Worm (Caenorhabditis elegans) whole organism, L4 larva: Measurements from ENCODE around the gene F56H9.8.

ENCODE experiments used
- D1046.2 ChIP-seq: fragments of 200-800 bp; sonication (Bioruptor generic); IDR thresholded peaks from 2 replicates; pipeline ENCODE4 v1.3.6; 2022; ENCODE audit warnings: missing genetic modification characterization, missing compliant biosample characterization
- F26F4.8 ChIP-seq: fragments of 200-800 bp; sonication (Bioruptor generic); conservative IDR thresholded peaks from 2 replicates; pipeline ENCODE4 v1.3.6; 2022; ENCODE audit warnings: missing genetic modification characterization, missing compliant biosample characterization
- F44E2.7 ChIP-seq: fragments of 200-800 bp; sonication (Bioruptor generic); IDR thresholded peaks from 2 replicates; pipeline ENCODE4 v2.1.2; 2022; ENCODE audit warnings: missing genetic modification characterization, missing compliant biosample characterization
- Y48G9A.11 ChIP-seq: fragments of 200-800 bp; sonication (Bioruptor generic); IDR thresholded peaks from 2 replicates; pipeline ENCODE4 v1.3.6; 2022; ENCODE audit warnings: missing genetic modification reagents, missing genetic modification characterization, missing compliant biosample characterization
- ZK337.2 ChIP-seq: fragments of 200-800 bp; sonication (Bioruptor generic); IDR thresholded peaks from 2 replicates; pipeline ENCODE4 v1.3.6; 2022; ENCODE audit warnings: missing genetic modification reagents, missing genetic modification characterization, missing compliant biosample characterization
- ZK546.5 ChIP-seq, 2 experiments: sonication (generic microtip); optimal IDR thresholded peaks; 2 replicates each; lab custom pipeline; 2017; ENCODE audit warnings: missing biosample characterization in 2 of 2, missing genetic modification characterization in 2 of 2
- aha-1 ChIP-seq: fragments of 150-350 bp; peaks from one replicate; lab custom pipeline; 2014; ENCODE audit warnings: missing biosample characterization, missing genetic modification characterization
- ceh-28 ChIP-seq: fragments of 150-350 bp; optimal IDR thresholded peaks from 2 replicates; lab custom pipeline; 2014; ENCODE audit warnings: missing biosample characterization, missing genetic modification reagents, missing genetic modification characterization
- ceh-32 ChIP-seq: sonication (generic microtip); optimal IDR thresholded peaks from 2 replicates; lab custom pipeline; 2016; ENCODE audit warnings: mild to moderate bottlenecking, missing genetic modification characterization, missing compliant biosample characterization; ENCODE audit not compliant: poor library complexity
- ceh-44 ChIP-seq: fragments of 200-800 bp; sonication (Bioruptor generic); IDR thresholded peaks from 2 replicates; pipeline ENCODE4 v1.3.6; 2022; ENCODE audit warnings: missing genetic modification reagents, missing genetic modification characterization, missing compliant biosample characterization
- ceh-82 ChIP-seq: sonication (generic microtip); optimal IDR thresholded peaks from 2 replicates; lab custom pipeline; 2017; ENCODE audit warnings: missing biosample characterization, missing genetic modification characterization
- daf-12 ChIP-seq: fragments of 150-350 bp; optimal IDR thresholded peaks from 2 replicates; lab custom pipeline; 2014; ENCODE audit warnings: missing biosample characterization, missing genetic modification reagents, missing genetic modification characterization
- daf-16 ChIP-seq, 3 experiments: sonication (generic microtip); optimal IDR thresholded peaks; 2 replicates each; lab custom pipeline; 2016 to 2017; ENCODE audit warnings: missing genetic modification characterization in 3 of 3, missing genetic modification reagents in 3 of 3, mild to moderate bottlenecking in 2 of 3, missing compliant biosample characterization in 2 of 3, missing biosample characterization in 1 of 3, moderate library complexity in 1 of 3
- daf-8 ChIP-seq: fragments of 200-800 bp; sonication (Bioruptor generic); IDR thresholded peaks from 2 replicates; pipeline ENCODE4 v1.3.6; 2022; ENCODE audit warnings: missing genetic modification characterization, missing compliant biosample characterization
- dmd-8 ChIP-seq: fragments of 200-800 bp; sonication (Bioruptor generic); IDR thresholded peaks from 2 replicates; pipeline ENCODE4 v1.3.6; 2022; ENCODE audit warnings: missing genetic modification characterization, missing compliant biosample characterization
- duxl-1 ChIP-seq: sonication (generic microtip); optimal IDR thresholded peaks from 2 replicates; lab custom pipeline; 2016; ENCODE audit warnings: mild to moderate bottlenecking, missing genetic modification characterization, moderate library complexity, missing compliant biosample characterization; ENCODE audit not compliant: poor library complexity
- dve-1 ChIP-seq: sonication (generic microtip); optimal IDR thresholded peaks from 2 replicates; lab custom pipeline; 2017; ENCODE audit warnings: antibody characterized with exemption, mild to moderate bottlenecking, missing genetic modification characterization, missing compliant biosample characterization; ENCODE audit not compliant: insufficient read depth
- fkh-10 ChIP-seq: fragments of 150-350 bp; optimal IDR thresholded peaks from 2 replicates; lab custom pipeline; 2014; ENCODE audit warnings: missing biosample characterization, missing genetic modification reagents, missing genetic modification characterization
- fos-1 ChIP-seq: fragments of 150-350 bp; optimal IDR thresholded peaks from 2 replicates; lab custom pipeline; 2014; ENCODE audit warnings: missing biosample characterization, missing genetic modification characterization
- gei-8 ChIP-seq: fragments of 200-800 bp; sonication (Bioruptor generic); optimal IDR thresholded peaks from 2 replicates; lab custom pipeline; 2018; ENCODE audit warnings: mild to moderate bottlenecking, missing genetic modification characterization, missing compliant biosample characterization
- hmg-1.1 ChIP-seq: fragments of 200-800 bp; sonication (Bioruptor generic); IDR thresholded peaks from 2 replicates; pipeline ENCODE4 v1.3.6; 2022; ENCODE audit warnings: missing genetic modification reagents, missing genetic modification characterization, missing compliant biosample characterization
- jun-1 ChIP-seq: fragments of 150-350 bp; optimal IDR thresholded peaks from 2 replicates; lab custom pipeline; 2014; ENCODE audit warnings: missing biosample characterization, missing genetic modification reagents, missing genetic modification characterization
- lin-39 ChIP-seq: fragments of 150-350 bp; optimal IDR thresholded peaks from 2 replicates; lab custom pipeline; 2014; ENCODE audit warnings: missing biosample characterization, missing genetic modification reagents, missing genetic modification characterization
- mes-2 ChIP-seq: sonication (generic microtip); optimal IDR thresholded peaks from 2 replicates; lab custom pipeline; 2016; ENCODE audit warnings: missing genotype, mild to moderate bottlenecking, missing genetic modification characterization, missing compliant biosample characterization; ENCODE audit not compliant: poor library complexity, severe bottlenecking
- mxl-3 ChIP-seq: fragments of 200-800 bp; sonication (Bioruptor generic); optimal IDR thresholded peaks from 2 replicates; lab custom pipeline; 2018; ENCODE audit warnings: mild to moderate bottlenecking, missing genetic modification characterization, missing compliant biosample characterization
- nhr-102 ChIP-seq: sonication (generic microtip); optimal IDR thresholded peaks from 2 replicates; lab custom pipeline; 2016; ENCODE audit warnings: mild to moderate bottlenecking, missing genetic modification characterization, moderate library complexity, missing compliant biosample characterization
- nhr-11 ChIP-seq: fragments of 150-350 bp; optimal IDR thresholded peaks from 2 replicates; lab custom pipeline; 2014; ENCODE audit warnings: missing biosample characterization, missing genetic modification characterization
- nhr-237 ChIP-seq: sonication (generic microtip); optimal IDR thresholded peaks from 2 replicates; lab custom pipeline; 2017; ENCODE audit warnings: missing biosample characterization, missing genetic modification characterization
- nhr-28 ChIP-seq: fragments of 150-350 bp; optimal IDR thresholded peaks from 2 replicates; lab custom pipeline; 2014; ENCODE audit warnings: missing biosample characterization, missing genetic modification characterization
- pha-4 ChIP-seq, 2 experiments: fragments of 150-350 bp in 1 of 2; fragments of 200-800 bp in 1 of 2; sonication (Bioruptor generic) in 1 of 2; IDR thresholded peaks in 1 of 2; optimal IDR thresholded peaks in 1 of 2; 2 replicates each; pipeline versions ENCODE4 v1.3.6 to Lab custom; 2014 to 2022; ENCODE audit warnings: missing genetic modification characterization in 2 of 2, missing genetic modification reagents in 2 of 2, missing biosample characterization in 1 of 2, missing compliant biosample characterization in 1 of 2
- php-3 ChIP-seq: fragments of 200-800 bp; sonication (Bioruptor generic); IDR thresholded peaks from 2 replicates; pipeline ENCODE4 v1.3.6; 2022; ENCODE audit warnings: missing genetic modification reagents, missing genetic modification characterization, missing compliant biosample characterization
- sdz-12 ChIP-seq: fragments of 200-800 bp; sonication (Bioruptor generic); optimal IDR thresholded peaks from 2 replicates; lab custom pipeline; 2018; ENCODE audit warnings: mild to moderate bottlenecking, missing genetic modification characterization, missing compliant biosample characterization
- skn-1 ChIP-seq: fragments of 150-350 bp; optimal IDR thresholded peaks from 2 replicates; lab custom pipeline; 2014; ENCODE audit warnings: missing biosample characterization, missing genetic modification characterization
- snpc-1.2 ChIP-seq: fragments of 200-800 bp; sonication (Bioruptor generic); IDR thresholded peaks from 2 replicates; pipeline ENCODE4 v1.3.6; 2022; ENCODE audit warnings: missing genetic modification reagents, missing genetic modification characterization, missing compliant biosample characterization
- unc-62 ChIP-seq, 3 experiments: fragments of 150-350 bp in 1 of 3; sonication (generic microtip); optimal IDR thresholded peaks in 2 of 3; peaks in 1 of 3; 1 replicate in 1 of 3; 2 replicates in 2 of 3; lab custom pipeline; 2014 to 2017; ENCODE audit warnings: missing biosample characterization in 3 of 3, missing genetic modification characterization in 3 of 3, missing genetic modification reagents in 3 of 3, missing genotype in 1 of 3
- vab-7 ChIP-seq: fragments of 200-800 bp; sonication (Bioruptor generic); IDR thresholded peaks from 2 replicates; pipeline ENCODE4 v1.3.6; 2022; ENCODE audit warnings: missing genetic modification reagents, missing genetic modification characterization, missing compliant biosample characterization
- ztf-11 ChIP-seq: fragments of 150-350 bp; optimal IDR thresholded peaks from 2 replicates; lab custom pipeline; 2014; ENCODE audit warnings: missing biosample characterization, missing genetic modification characterization

Gene F56H9.8

DNA sequence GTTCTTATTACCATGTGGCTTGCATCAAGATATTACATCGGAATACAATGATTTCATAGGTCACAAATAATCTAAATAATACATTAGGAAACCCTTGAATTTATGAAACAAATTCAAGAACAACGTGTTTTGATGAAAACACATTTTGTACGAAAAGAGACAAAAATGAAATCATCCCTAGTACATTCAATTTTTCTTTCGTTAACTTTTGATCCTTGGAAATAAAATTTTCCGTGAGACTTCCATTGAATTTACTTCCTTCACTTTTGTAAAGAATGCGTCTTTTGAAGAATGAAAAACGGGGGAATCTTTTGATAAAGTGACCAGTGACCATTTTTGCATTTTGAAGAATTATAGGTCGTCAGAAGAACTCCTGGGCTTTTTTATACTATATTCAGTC is 29.1 kb downstream of the F56H9.8 start:
- TF ChIP-seq pha-4 (GFP tag; IDR thresholded peaks at IDR 0.05; lab: Robert Waterston, UW) (no peak), pha-4 (tag; optimal IDR thresholded peaks at IDR 0.05; lab: Kevin White, UChicago) (no peak), ztf-11 (tag; lab: Kevin White, UChicago) (no peak), gei-8 (no peak), sdz-12 (GFP tag; lab: Kevin White, UChicago) (no peak), vab-7 (no peak), fkh-10 (GFP tag; lab: Kevin White, UChicago) (peak; percentile 48), nhr-11 (no peak)
- TF ChIP-seq, all 104 proteins: peak for 1

DNA sequence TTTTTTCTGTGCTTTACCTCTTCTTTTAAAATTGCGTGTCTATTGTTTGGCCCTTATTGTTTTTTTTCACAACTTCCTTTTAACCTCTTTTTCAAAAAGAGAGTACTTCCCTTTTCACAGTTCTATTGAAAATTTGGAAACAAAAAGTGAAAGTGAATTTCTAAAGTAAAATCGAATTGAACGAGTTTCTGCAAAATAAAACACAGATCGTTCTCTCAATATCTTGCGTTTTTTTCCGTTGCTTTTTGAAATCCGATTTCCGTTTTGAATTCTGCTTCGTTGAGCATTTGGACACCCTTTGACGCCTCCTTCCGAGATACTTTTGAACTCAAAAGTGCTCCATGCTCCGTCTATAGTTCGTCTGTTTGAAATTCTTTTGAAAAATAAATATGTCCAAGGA is 31.7 kb downstream of the F56H9.8 start:
- TF ChIP-seq vab-7 (no peak), fkh-10 (GFP tag; lab: Kevin White, UChicago) (peak; percentile 88)

DNA sequence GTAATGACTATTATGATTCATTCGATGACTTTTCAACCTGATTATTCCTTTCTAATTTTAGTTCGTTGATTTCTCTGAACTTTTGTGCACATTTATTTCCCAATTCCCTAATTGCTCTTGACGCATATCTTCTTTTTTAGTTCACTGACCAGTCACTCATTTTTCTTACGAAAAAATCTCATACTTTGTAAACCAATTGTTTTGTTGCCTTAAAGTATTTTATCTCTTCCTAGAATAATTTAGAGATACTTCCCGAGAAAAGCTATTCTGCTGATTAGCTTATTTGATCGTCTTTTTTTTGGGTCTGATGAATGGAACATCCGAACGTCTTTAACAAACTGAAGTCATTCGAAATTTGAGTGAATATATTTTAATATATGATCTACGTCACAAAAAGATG is 34.7 kb downstream of the F56H9.8 start:
- no peak for TF ChIP-seq mes-2 (tag; lab: Kevin White, UChicago)
- no peak for TF ChIP-seq skn-1 (tag; lab: Kevin White, UChicago)
- no peak for TF ChIP-seq mxl-3
- TF ChIP-seq Y48G9A.11, result no peak
- TF ChIP-seq nhr-102, result no peak
- TF ChIP-seq ceh-82, result no peak
- no peak for TF ChIP-seq daf-8 (GFP tag; lab: Robert Waterston, UW)
- TF ChIP-seq daf-12 (tag; lab: Kevin White, UChicago), result no peak
- no peak for TF ChIP-seq ceh-28 (tag; lab: Kevin White, UChicago)
- no peak for TF ChIP-seq ceh-32 (tag; lab: Kevin White, UChicago)
- TF ChIP-seq ZK337.2, result no peak
- no peak for TF ChIP-seq snpc-1.2
- TF ChIP-seq F26F4.8, result no peak
- TF ChIP-seq pha-4 (GFP tag; IDR thresholded peaks at IDR 0.05; lab: Robert Waterston, UW), result no peak
- TF ChIP-seq pha-4 (tag; optimal IDR thresholded peaks at IDR 0.05; lab: Kevin White, UChicago), result no peak
- no peak for TF ChIP-seq fos-1 (tag; lab: Kevin White, UChicago)

DNA sequence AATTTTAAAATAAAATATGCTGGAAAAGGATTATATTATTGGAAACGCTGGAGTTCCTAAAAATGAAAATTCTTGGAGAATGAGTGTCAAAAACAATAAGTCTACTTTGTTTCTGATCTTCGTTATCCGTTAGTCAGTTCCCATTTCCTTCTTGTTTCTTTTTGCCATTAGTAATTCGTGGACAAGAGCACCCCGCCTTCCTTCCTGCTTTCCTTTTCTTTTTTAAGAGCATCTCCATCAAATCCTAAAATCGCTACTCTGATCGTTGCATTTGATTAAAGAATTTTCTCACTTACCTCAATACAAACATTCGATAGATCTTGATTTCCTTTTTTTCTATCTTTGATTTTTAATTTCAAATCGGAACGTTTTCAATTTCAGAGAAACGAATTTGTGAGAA is 35.2 kb downstream of the F56H9.8 start, which contains the start of gene frpr-15:
TSS of gene frpr-15 (plus strand) at position 301 of the 400 bp plus-strand sequence.
- TF ChIP-seq unc-62 (GFP tag; optimal IDR thresholded peaks at IDR 0.05 in 1 of 2; lab: Kevin White, UChicago) (peak in 1 of 2 experiments; percentile 33), unc-62 (tag; optimal IDR thresholded peaks at IDR 0.05; lab: Kevin White, UChicago) (no peak), hmg-1.1 (GFP tag; lab: Robert Waterston, UW) (no peak)
- TF ChIP-seq, all 104 proteins: peak for 1

DNA sequence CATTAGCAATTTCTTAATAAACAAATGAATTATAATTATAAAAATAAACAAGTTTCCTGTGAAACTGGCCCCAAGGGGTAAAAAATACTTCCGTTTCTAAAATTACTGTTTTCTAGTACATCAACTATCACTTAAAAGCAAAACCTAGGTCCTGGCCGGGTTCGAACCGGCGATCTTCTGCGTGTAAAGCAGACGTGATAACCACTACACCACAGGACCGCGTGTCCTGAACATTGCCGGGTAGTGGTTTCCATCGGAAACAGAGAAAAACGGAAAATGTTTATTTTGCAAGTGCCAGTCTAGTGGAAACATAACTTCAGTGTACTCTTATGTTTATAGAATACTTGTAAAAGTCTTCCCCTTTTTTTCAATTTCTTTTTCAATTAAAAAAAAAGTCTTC is 38.6 kb downstream of the F56H9.8 start:
- TF ChIP-seq aha-1 (tag; lab: Kevin White, UChicago) (no peak), unc-62 (GFP tag; optimal IDR thresholded peaks at IDR 0.05 in 1 of 2; lab: Kevin White, UChicago) (no peak), unc-62 (tag; optimal IDR thresholded peaks at IDR 0.05; lab: Kevin White, UChicago) (no peak), ZK546.5 (tag; optimal IDR thresholded peaks at IDR 0.05; lab: Kevin White, UChicago) (no peak), daf-16 (GFP tag; optimal IDR thresholded peaks at IDR 0.05; lab: Kevin White, UChicago) (peak in 1 of 2 experiments; percentile 37), daf-16 (tag; optimal IDR thresholded peaks at IDR 0.05; lab: Kevin White, UChicago) (no peak), D1046.2 (GFP tag; lab: Robert Waterston, UW) (no peak), ceh-44 (GFP tag; lab: Robert Waterston, UW) (0 out of 2 replicates have a peak, but pooled peaks have one; percentile 53), lin-39 (tag; lab: Kevin White, UChicago) (no peak), jun-1 (no peak), ceh-28 (tag; lab: Kevin White, UChicago) (no peak), hmg-1.1 (GFP tag; lab: Robert Waterston, UW) (no peak)

DNA sequence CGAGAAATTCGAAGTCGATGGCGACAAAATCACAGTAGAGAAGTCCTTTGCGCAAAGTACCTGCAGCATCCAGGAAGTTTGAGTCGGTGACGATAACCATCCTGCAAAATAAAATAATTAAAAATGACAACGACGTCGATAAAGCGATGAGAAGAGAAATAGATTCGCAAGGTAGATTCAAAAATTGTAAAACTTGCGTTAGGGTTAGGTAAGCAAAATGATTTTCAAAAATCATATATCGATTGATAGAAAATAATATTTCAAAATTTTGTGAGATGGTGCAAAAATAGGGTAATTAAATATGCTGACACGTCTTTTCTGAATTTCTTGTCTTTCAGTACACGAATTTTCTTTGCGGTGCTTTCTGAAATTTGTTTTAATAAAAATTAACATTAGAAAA is 50.6 kb downstream of the F56H9.8 start, which contains the start of gene parn-1:
TSS of gene parn-1 (minus strand) at position 101 of the 400 bp plus-strand sequence.
- no peak for TF ChIP-seq mes-2 (tag; lab: Kevin White, UChicago)
- no peak for TF ChIP-seq dve-1 (tag; lab: Kevin White, UChicago)
- TF ChIP-seq dmd-8 (GFP tag; lab: Robert Waterston, UW), result no peak
- TF ChIP-seq D1046.2 (GFP tag; lab: Robert Waterston, UW), result no peak
- TF ChIP-seq nhr-237, result no peak
- no peak for TF ChIP-seq nhr-28 (tag; lab: Kevin White, UChicago)
- TF ChIP-seq duxl-1, result no peak
- no peak for TF ChIP-seq php-3
- no peak for TF ChIP-seq ceh-32 (tag; lab: Kevin White, UChicago)
- TF ChIP-seq F44E2.7, result no peak
